Fruit fly (Drosophila melanogaster) S2 (cell line): ENCODE data around the gene Rai1.

Experiments
- CG8478 ChIP-seq: fragments of >200 bp; optimal IDR thresholded peaks from 2 replicates; lab custom pipeline; 2018
- CTCF ChIP-seq, 2 experiments: fragments of >200 bp; optimal IDR thresholded peaks; 2 replicates each; lab custom pipeline; 2018

DNA sequence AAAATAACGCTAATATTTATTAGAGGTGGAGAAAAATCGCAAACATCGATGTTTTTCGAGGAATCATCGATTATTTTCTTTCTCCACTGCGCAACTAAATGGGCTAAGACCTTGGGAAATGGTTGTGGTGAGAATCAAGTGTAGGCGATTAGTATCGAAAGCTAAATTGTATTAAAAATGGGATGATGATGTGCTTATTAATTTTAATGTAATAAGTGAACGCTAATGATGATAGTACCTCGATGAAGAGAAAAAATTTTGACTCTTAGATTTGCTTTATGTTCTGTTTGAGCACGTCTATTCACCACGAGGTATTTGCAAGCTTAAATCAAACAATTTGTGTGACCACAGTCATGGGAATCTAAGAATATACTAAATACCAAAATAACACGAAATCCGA, at the start of gene Rai1, which contains the start of gene CG13005:
- TF ChIP-seq CG8478 (lab: Kevin White, UChicago) = no peak
- no peak for TF ChIP-seq CTCF (optimal IDR thresholded peaks at IDR 0.05; lab: Kevin White, UChicago)
